Worm (Caenorhabditis elegans): Measurements from ENCODE around the gene far-2.

Gene far-2

DNA sequence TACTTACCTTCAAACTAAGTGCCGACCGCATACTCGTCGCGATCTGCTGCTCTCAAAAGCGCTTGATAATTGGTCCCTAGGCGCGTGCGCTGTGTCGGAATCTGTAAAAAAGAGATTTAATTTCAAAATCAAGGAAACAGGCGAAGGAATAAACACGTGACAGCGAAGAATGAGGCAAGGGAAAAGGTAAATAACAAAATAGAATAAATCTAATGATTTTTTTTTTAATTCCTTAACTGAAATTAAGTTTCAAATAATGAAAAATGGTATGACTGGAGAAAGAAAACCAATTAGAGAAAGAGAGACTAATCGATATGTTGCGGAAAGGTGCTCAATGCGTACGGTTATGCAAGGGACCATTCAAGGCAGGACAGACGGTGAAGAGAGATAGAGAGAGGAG, 27.5 kb downstream of the far-2 start, which contains the start of gene cya-1:
Gene cya-1 (minus strand): TSS at position 101 of the 400 bp plus-strand sequence.
- TF ChIP-seq ztf-6 (GFP tag; IDR thresholded peaks at IDR 0.05) (no peak), snpc-1.3 (tag; optimal IDR thresholded peaks at IDR 0.05; ENCODE audit: insufficient read depth) (no peak), madf-6 (GFP tag; IDR thresholded peaks at IDR 0.05) (peak; percentile 8; the same call in 1 of the 2 replicates), xnd-1 (tag; optimal IDR thresholded peaks at IDR 0.05) (no peak)

DNA sequence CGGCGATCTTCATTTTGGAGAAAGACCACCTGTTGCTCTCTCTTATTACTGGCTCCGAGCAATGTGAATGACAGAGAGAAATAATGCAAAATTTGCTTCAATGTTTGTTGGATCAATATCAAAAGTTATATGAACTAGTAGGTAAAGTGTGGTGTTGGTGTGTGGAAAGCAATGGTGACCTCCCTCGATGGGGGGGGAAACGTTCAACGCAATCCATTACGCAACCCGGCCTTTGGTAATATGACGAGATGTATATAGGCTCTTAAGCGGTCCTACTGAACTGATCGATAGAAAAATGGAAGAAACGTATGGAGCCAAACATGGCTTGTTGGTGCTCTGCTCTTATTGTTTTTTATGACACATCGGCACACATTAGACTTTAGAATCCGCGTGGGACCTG, 28.1 kb downstream of the far-2 start:
- TF ChIP-seq lin-35 (GFP tag; optimal IDR thresholded peaks at IDR 0.05) = no peak
- TF ChIP-seq ZK185.1 (tag; optimal IDR thresholded peaks at IDR 0.05; ENCODE audit: poor library complexity, severe bottlenecking) = no peak
- no peak for TF ChIP-seq C06A6.2 (GFP tag; conservative IDR thresholded peaks at IDR 0.05)
- no peak for TF ChIP-seq F10E7.11 (tag; optimal IDR thresholded peaks at IDR 0.05)
- no peak for TF ChIP-seq F33H1.4 (GFP tag; IDR thresholded peaks at IDR 0.05)
- TF ChIP-seq ztf-22 (GFP tag; optimal IDR thresholded peaks at IDR 0.05) = no peak
- no peak for TF ChIP-seq hlh-26 (GFP tag; conservative IDR thresholded peaks at IDR 0.05)
- no peak for TF ChIP-seq lsy-27 (tag; optimal IDR thresholded peaks at IDR 0.05; ENCODE audit: borderline replicate concordance, insufficient read depth)
- no peak for TF ChIP-seq repo-1 (tag; optimal IDR thresholded peaks at IDR 0.05)
- TF ChIP-seq F39B2.1 (GFP tag; IDR thresholded peaks at IDR 0.05) = no peak
- TF ChIP-seq nhr-179 (tag; optimal IDR thresholded peaks at IDR 0.05) = no peak
- TF ChIP-seq F55B11.4 (tag; optimal IDR thresholded peaks at IDR 0.05; ENCODE audit: borderline replicate concordance, insufficient read depth) = no peak
- TF ChIP-seq tbp1 (GFP tag; optimal IDR thresholded peaks at IDR 0.05) = no peak
- TF ChIP-seq egl-18 (GFP tag; IDR thresholded peaks at IDR 0.05) = no peak
- no peak for TF ChIP-seq zim-3 (tag; optimal IDR thresholded peaks at IDR 0.05)
- no peak for TF ChIP-seq dpff-1 (tag; optimal IDR thresholded peaks at IDR 0.05)
- no peak for TF ChIP-seq F57C9.4 (tag; optimal IDR thresholded peaks at IDR 0.05)

DNA sequence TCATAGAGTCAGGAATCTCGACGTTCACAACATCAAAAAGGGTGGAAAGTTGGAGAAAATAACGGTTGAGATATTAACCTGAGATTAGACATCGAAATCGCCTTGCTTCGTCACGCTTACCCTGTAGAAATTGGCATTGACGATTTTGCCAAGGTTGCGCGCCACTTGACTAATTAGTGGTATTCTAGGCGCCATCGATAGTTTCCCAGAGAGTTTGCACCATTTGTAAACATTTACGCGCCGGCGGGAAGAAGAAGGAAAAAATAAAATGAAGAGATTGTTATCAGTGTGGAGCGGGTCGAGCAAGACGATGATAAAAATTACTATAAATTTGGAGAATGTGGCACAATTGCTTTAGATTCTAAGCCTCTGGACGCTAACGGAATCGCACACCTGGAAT, 28.6 kb downstream of the far-2 start:
- TF ChIP-seq hlh-26 (GFP tag; conservative IDR thresholded peaks at IDR 0.05) (no peak), snpc-3.4 (tag; optimal IDR thresholded peaks at IDR 0.05) (no peak), nfyb-1 (GFP tag; IDR thresholded peaks at IDR 0.05) (no peak), hrde-1 (tag; optimal IDR thresholded peaks at IDR 0.05; ENCODE audit: borderline replicate concordance) (no peak), rcor-1 (GFP tag; IDR thresholded peaks at IDR 0.05) (0 out of 2 replicates have a peak, but pooled peaks have one; percentile 10), attf-5 (GFP tag; optimal IDR thresholded peaks at IDR 0.05) (no peak), akir-1 (GFP tag; optimal IDR thresholded peaks at IDR 0.05) (no peak), Y95B8A.8 (GFP tag; IDR thresholded peaks at IDR 0.05) (no peak), madf-8 (GFP tag; conservative IDR thresholded peaks at IDR 0.05) (peak; percentile 4; the same call in 1 of the 2 replicates), efl-1 (GFP tag; optimal IDR thresholded peaks at IDR 0.05) (peak; percentile 62), xnd-1 (tag; optimal IDR thresholded peaks at IDR 0.05) (peak; percentile 42), madf-6 (GFP tag; IDR thresholded peaks at IDR 0.05) (peak; percentile 77), B0035.1 (tag; optimal IDR thresholded peaks at IDR 0.05) (no peak), unc-130 (GFP tag; optimal IDR thresholded peaks at IDR 0.05) (no peak)

DNA sequence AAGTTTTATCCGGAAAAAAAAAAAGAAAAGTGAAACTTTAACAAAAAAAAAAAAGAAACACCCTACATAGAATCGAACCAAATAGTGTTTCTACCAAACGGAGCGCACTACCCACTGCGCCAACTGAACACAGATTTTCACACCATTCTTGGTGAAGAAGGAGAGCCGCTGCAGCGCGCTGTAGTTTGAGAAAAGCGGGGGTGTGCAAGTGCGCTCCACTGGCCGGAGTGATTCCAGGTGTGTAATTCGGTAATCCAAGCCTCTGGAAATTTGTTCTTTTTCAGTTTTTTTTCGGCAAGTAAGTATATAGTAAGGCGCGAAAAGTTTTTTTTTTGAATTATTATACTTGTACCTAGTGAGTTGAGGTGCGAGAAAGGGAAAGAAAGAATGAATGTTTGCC, 29.3 kb downstream of the far-2 start:
- TF ChIP-seq zfh-2 (GFP tag; conservative IDR thresholded peaks at IDR 0.05) (0 out of 2 replicates have a peak, but pooled peaks have one; percentile 9), madf-6 (GFP tag; IDR thresholded peaks at IDR 0.05) (peak; percentile 84), madf-8 (GFP tag; conservative IDR thresholded peaks at IDR 0.05) (peak; percentile 29; the same call in 1 of the 2 replicates), sea-2 (GFP tag; IDR thresholded peaks at IDR 0.05) (0 out of 2 replicates have a peak, but pooled peaks have one; percentile 25), nhr-90 (tag; optimal IDR thresholded peaks at IDR 0.05) (peak; percentile 1), tbp1 (GFP tag; optimal IDR thresholded peaks at IDR 0.05) (peak; percentile 86), nfyb-1 (GFP tag; IDR thresholded peaks at IDR 0.05) (peak; percentile 82; the same call in 1 of the 2 replicates), Y79H2A.3 (GFP tag; conservative IDR thresholded peaks at IDR 0.05) (0 out of 2 replicates have a peak, but pooled peaks have one; percentile 36), pbrm-1 (GFP tag; IDR thresholded peaks at IDR 0.05) (peak; percentile 69), Y53F4B.3 (GFP tag; IDR thresholded peaks at IDR 0.05) (peak; percentile 59), hmg-20 (GFP tag; IDR thresholded peaks at IDR 0.05) (0 out of 2 replicates have a peak, but pooled peaks have one; percentile 51), ekl-4 (GFP tag; IDR thresholded peaks at IDR 0.05) (peak; percentile 80), F33H1.4 (GFP tag; IDR thresholded peaks at IDR 0.05) (peak; percentile 48), lin-54 (GFP tag; optimal IDR thresholded peaks at IDR 0.05) (peak; percentile 45), ztf-25 (GFP tag; IDR thresholded peaks at IDR 0.05) (peak; percentile 59; the same call in 1 of the 2 replicates), ztf-18 (tag; optimal IDR thresholded peaks at IDR 0.05) (peak; percentile 36)

All from whole organism, young adult.